Worm (Caenorhabditis elegans) whole organism, mixed stage, embryonic: ENCODE results near the gene Y36E3A.2.

Source experiments
- ceh-83 ChIP-seq: fragments of 200-800 bp; sonication (Bioruptor generic); optimal IDR thresholded peaks from 2 replicates; lab custom pipeline; 2018; ENCODE audit warnings: mild to moderate bottlenecking, missing genetic modification characterization, missing compliant biosample characterization
- elt-3 ChIP-seq: fragments of 150-350 bp; optimal IDR thresholded peaks from 2 replicates; lab custom pipeline; 2014; ENCODE audit warnings: missing biosample characterization, missing genetic modification characterization
- flh-1 ChIP-seq: fragments of 200-800 bp; sonication (Bioruptor generic); optimal IDR thresholded peaks from 2 replicates; lab custom pipeline; 2018; ENCODE audit warnings: mild to moderate bottlenecking, missing genetic modification characterization, moderate library complexity, missing compliant biosample characterization
- ham-2 ChIP-seq: fragments of 200-800 bp; sonication (Bioruptor generic); optimal IDR thresholded peaks from 2 replicates; lab custom pipeline; 2018; ENCODE audit warnings: mild to moderate bottlenecking, missing genetic modification characterization, missing compliant biosample characterization
- lin-13 ChIP-seq: fragments of 150-350 bp; optimal IDR thresholded peaks from 2 replicates; lab custom pipeline; 2014; ENCODE audit warnings: missing biosample characterization, missing genetic modification characterization
- lsy-2 ChIP-seq: fragments of 150-350 bp; optimal IDR thresholded peaks from 2 replicates; lab custom pipeline; 2014; ENCODE audit warnings: missing biosample characterization, missing genetic modification characterization
- mab-5 ChIP-seq: fragments of 150-350 bp; optimal IDR thresholded peaks from 2 replicates; lab custom pipeline; 2014; ENCODE audit warnings: missing biosample characterization, missing genetic modification characterization
- nhr-2 ChIP-seq: fragments of 150-350 bp; optimal IDR thresholded peaks from 2 replicates; lab custom pipeline; 2014; ENCODE audit warnings: missing biosample characterization, missing genetic modification characterization
- nhr-28 ChIP-seq: fragments of 150-350 bp; optimal IDR thresholded peaks from 2 replicates; lab custom pipeline; 2014; ENCODE audit warnings: missing biosample characterization, missing genetic modification characterization
- nhr-76 ChIP-seq: sonication (generic microtip); optimal IDR thresholded peaks from 2 replicates; lab custom pipeline; 2017; ENCODE audit warnings: missing biosample characterization, missing genetic modification characterization
- snpc-4 ChIP-seq: fragments of 150-350 bp; optimal IDR thresholded peaks from 2 replicates; lab custom pipeline; 2014; ENCODE audit warnings: missing biosample characterization, missing genetic modification characterization
- unc-39 ChIP-seq: fragments of 150-350 bp; optimal IDR thresholded peaks from 2 replicates; lab custom pipeline; 2014; ENCODE audit warnings: missing biosample characterization, missing genetic modification characterization
- unc-62 ChIP-seq: fragments of 150-350 bp; optimal IDR thresholded peaks from 2 replicates; lab custom pipeline; 2014; ENCODE audit warnings: missing biosample characterization, missing genetic modification reagents, missing genetic modification characterization
- ztf-11 ChIP-seq: fragments of 150-350 bp; optimal IDR thresholded peaks from 2 replicates; lab custom pipeline; 2014; ENCODE audit warnings: missing biosample characterization, missing genetic modification characterization

DNA sequence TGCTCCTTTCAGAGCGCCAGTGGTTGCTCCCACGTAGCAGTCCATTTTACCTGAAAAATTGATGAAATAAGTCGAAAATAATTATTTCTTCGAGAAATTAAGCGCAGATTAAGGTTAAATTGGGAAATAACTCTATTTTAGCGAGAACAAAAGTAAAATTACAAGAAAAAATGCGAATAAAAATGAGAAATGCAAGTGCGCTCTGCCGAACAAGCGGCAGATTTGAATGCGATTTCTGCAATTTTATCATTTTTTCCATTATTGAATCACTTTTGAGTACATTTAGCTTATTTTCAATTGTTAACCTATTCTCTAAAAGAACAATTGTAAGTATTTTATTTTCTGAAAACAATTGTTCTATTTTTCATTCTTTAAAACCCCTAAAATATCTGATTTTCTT lies 30.9 kb upstream of the Y36E3A.2 start, which contains the start of gene T06E6.1:
- TF ChIP-seq lin-13 (tag; lab: Kevin White, UChicago) (no peak), mab-5 (tag; lab: Kevin White, UChicago) (no peak), ham-2 (GFP tag; lab: Kevin White, UChicago) (no peak), ztf-11 (no peak), flh-1 (GFP tag; lab: Kevin White, UChicago) (no peak), nhr-76 (no peak), elt-3 (no peak), nhr-28 (tag; lab: Kevin White, UChicago) (no peak), unc-62 (no peak), ceh-83 (GFP tag; lab: Kevin White, UChicago) (no peak), lsy-2 (tag; lab: Kevin White, UChicago) (no peak), snpc-4 (tag; lab: Kevin White, UChicago) (no peak), unc-39 (tag; lab: Kevin White, UChicago) (no peak), nhr-2 (tag; lab: Kevin White, UChicago) (no peak)
